Worm (Caenorhabditis elegans) whole organism, L4/young adult: ENCODE data around the gene R08D7.7.

Experiments
- dao-5 ChIP-seq: sonication (generic microtip); optimal IDR thresholded peaks from 2 replicates; lab custom pipeline; 2016; ENCODE audit warnings: missing genotype, missing genetic modification characterization, moderate library complexity, missing compliant biosample characterization
- him-1 ChIP-seq: sonication (generic microtip); optimal IDR thresholded peaks from 2 replicates; lab custom pipeline; 2016; ENCODE audit warnings: missing genotype, missing genetic modification reagents, missing genetic modification characterization, missing compliant biosample characterization

- TF ChIP-seq dao-5 (tag; lab: Kevin White, UChicago) (no peak), him-1 (tag; lab: Kevin White, UChicago) (no peak)
Observed at ce11 chrIII:8955536-8955935, 34.3 kb upstream of the R08D7.7 start.
